Fruit fly (Drosophila melanogaster) Kc167 (cell line): Measurements from ENCODE around the gene HP1e.

Source experiments
- Myc ChIP-seq: fragments of >200 bp; optimal IDR thresholded peaks from 2 replicates; lab custom pipeline; 2017; ENCODE audit warnings: missing external identifiers
- Sin3A ChIP-seq: fragments of >200 bp; optimal IDR thresholded peaks from 2 replicates; lab custom pipeline; 2018; ENCODE audit warnings: missing external identifiers
- h ChIP-seq: fragments of >200 bp; optimal IDR thresholded peaks from 3 replicates; lab custom pipeline; 2018; ENCODE audit warnings: missing external identifiers
- insv ChIP-seq: fragments of >200 bp; optimal IDR thresholded peaks from 3 replicates; lab custom pipeline; 2018; ENCODE audit warnings: missing external identifiers
- psq ChIP-seq: fragments of >200 bp; optimal IDR thresholded peaks from 2 replicates; lab custom pipeline; 2017; ENCODE audit warnings: missing external identifiers
- ttk ChIP-seq: sonication (Bioruptor generic); optimal IDR thresholded peaks from 2 replicates; lab custom pipeline; 2017; ENCODE audit warnings: missing external identifiers

Gene HP1e

DNA sequence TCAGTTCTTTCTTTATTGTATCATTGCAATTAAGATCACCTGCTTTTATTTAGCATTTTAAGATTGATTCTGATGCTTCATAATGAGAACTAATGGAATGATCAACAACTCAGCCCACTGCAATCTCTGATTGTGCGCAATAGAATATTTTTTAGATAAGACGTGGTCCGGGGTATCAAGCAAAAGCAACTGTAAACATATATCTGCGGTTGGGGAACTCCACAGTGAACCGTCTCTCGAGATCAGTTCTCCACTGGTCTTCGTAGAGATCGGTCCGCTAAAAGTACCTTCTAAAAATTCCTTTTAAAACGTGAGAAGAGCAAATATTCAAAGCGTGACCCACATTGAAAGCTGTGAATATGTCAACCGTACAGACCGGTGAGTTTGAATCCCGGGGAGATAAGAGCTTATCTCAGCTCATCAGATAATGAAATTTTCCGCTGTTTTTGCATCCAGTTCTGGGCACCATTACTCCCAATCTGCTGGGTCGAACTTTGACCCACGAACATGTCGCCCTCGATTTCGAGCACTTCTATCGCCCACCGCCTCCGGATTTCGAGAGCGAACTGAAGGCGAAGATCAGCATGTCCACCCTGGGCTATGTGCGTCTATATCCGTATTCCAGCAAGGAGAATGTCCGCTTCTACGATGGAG is 41.6 kb downstream of the HP1e start, which contains the start of gene CG18473:
TSS of gene CG18473 (plus strand) at position 240 of the 654 bp plus-strand sequence.
- TF ChIP-seq Sin3A (lab: Kevin White, UChicago) (no peak), insv (lab: Kevin White, UChicago) (no peak), psq (lab: Kevin White, UChicago) (no peak), h (lab: Kevin White, UChicago) (no peak), Myc (no peak), ttk (lab: Kevin White, UChicago) (no peak)

DNA sequence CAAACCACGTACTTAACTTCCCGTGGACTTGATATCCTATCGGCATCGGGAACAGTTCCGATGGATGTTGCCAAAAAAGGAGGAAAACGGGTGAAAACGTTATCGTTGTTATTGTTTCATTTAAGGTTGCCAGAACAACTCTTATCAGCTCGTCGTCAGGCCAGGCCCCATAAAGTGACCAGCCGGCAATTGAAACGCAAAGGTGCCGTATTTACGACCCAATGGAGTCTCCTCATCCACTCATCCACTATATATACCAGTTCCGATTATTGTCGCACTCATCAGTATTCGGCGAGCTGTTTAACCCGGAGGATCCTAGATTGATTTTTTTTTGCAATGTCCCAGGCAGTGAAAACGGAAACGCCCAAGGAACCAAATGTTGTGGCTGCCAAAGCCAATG is 43.6 kb downstream of the HP1e start, which contains the start of gene Srr:
TSS of gene Srr (plus strand) at position 278 of the 400 bp plus-strand sequence.
- TF ChIP-seq psq (lab: Kevin White, UChicago) (no peak), insv (lab: Kevin White, UChicago) (no peak), Myc (no peak), Sin3A (lab: Kevin White, UChicago) (no peak), ttk (lab: Kevin White, UChicago) (no peak), h (lab: Kevin White, UChicago) (no peak)

DNA sequence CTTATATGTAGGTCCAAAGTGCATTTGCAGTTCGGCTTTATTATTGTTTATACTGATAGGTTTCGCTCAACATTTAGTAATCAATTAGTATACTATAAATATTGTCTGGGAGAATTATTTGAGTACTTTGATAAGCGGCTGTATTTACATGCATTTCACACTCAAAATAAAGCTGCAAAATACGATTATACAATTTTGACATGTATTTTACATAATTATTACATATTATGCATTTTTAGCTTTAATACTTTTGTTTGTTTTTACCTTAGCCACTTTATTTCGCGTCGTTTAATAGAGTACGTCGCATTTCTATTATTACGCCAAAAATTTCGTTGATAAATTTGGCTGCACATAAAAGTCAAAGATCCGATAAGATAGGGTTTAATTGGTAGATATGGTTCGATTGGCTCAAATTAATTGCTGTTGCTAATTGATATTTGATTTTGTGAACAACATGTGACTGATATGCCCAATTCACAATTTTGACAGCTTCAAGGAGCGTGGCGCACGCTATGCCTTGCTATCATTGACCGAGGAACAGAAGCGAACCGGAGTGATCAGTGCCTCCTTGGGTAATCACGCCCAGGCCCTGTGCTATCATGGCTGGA is 44.4 kb downstream of the HP1e start:
- no peak for TF ChIP-seq Myc

DNA sequence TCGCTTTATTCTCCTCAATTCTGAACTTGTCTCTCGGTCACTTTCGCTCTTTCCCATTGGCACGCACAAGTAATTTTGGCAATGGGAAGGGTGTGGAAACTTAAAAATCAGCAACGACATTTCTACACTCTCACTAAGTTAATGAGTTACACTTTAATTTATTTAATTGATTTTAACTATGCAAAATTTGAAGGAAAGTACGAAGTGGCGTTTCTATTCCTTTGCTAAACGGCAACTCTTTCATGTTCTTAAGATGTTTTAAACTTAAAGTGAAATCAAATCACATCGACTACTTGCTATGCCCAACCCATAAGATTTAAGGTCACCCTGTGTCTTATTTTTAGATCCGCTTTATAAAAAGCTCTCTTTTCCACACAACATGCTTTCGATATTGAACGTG is 48.8 kb downstream of the HP1e start:
- TF ChIP-seq psq (lab: Kevin White, UChicago) (no peak), ttk (lab: Kevin White, UChicago) (no peak), Sin3A (lab: Kevin White, UChicago) (no peak), h (lab: Kevin White, UChicago) (no peak), insv (lab: Kevin White, UChicago) (no peak), Myc (no peak)
